Worm (Caenorhabditis elegans): ENCODE results near the gene B0432.1.

Gene B0432.1

DNA sequence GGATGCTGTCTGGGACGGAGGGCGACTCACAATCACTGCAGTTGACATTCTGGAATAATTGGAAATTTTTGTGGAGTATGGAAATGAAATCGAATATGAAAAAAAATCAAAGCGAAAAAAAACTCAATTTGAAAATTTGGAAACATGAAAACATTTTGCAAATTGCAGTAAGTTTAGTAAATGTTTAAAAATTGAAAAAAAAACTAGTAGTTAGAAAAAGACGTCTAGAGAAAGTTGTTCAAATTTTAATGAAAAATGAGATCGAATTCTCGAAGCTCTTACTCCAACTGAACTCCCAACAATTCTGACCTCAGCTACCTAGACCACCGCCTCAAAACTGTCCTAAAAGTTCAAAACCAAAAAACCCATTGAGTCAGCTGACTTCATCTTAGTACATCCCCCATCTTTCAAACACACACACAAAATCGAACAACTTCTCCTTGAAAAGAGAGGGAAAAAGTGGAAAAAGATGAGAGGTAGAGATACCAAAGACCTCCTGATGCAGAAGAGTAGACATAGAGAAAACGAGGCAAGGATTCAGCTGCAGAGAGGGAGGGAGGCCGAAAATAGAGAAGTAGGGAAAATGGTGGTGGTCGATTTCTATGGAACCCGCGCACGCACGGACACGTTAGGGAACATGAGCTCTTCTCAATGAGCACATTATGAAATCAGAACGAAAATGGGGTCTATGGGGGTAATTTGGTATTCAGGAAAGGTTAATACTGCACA lies 26.0 kb downstream of the B0432.1 start, which contains the start of gene K01A2.10 (continued):
- TF ChIP-seq nhr-19 (GFP tag; conservative IDR thresholded peaks at IDR 0.05) = no peak
- TF ChIP-seq isw-1 (GFP tag; IDR thresholded peaks at IDR 0.05) = no peak
- peak; percentile 63 for TF ChIP-seq nhr-20 (tag; optimal IDR thresholded peaks at IDR 0.05)
- peak; percentile 39 to 56 for TF ChIP-seq lin-35 (GFP tag; optimal IDR thresholded peaks at IDR 0.05)
- peak; percentile 94 for TF ChIP-seq blmp-1 (tag; optimal IDR thresholded peaks at IDR 0.05)
- peak in 1 of 6 experiments; percentile 65 for TF ChIP-seq elt-3 (tag; optimal IDR thresholded peaks at IDR 0.05)
- TF ChIP-seq hlh-4 (tag; optimal IDR thresholded peaks at IDR 0.05) = no peak
- no peak for TF ChIP-seq Y116A8C.19 (tag; optimal IDR thresholded peaks at IDR 0.05; ENCODE audit: borderline replicate concordance)
- peak; percentile 93 for TF ChIP-seq lin-14 (GFP tag; optimal IDR thresholded peaks at IDR 0.05)
- TF ChIP-seq fos-1 (tag; optimal IDR thresholded peaks at IDR 0.05) = peak; percentile 47
- TF ChIP-seq ceh-82 (tag; optimal IDR thresholded peaks at IDR 0.05) = peak; percentile 3 to 58 (median 17)
- TF ChIP-seq egl-27 (tag; optimal IDR thresholded peaks at IDR 0.05) = no peak
- TF ChIP-seq nhr-12 (tag; optimal IDR thresholded peaks at IDR 0.05) = no peak
- no peak for TF ChIP-seq pqm-1 (tag; optimal IDR thresholded peaks at IDR 0.05)

DNA sequence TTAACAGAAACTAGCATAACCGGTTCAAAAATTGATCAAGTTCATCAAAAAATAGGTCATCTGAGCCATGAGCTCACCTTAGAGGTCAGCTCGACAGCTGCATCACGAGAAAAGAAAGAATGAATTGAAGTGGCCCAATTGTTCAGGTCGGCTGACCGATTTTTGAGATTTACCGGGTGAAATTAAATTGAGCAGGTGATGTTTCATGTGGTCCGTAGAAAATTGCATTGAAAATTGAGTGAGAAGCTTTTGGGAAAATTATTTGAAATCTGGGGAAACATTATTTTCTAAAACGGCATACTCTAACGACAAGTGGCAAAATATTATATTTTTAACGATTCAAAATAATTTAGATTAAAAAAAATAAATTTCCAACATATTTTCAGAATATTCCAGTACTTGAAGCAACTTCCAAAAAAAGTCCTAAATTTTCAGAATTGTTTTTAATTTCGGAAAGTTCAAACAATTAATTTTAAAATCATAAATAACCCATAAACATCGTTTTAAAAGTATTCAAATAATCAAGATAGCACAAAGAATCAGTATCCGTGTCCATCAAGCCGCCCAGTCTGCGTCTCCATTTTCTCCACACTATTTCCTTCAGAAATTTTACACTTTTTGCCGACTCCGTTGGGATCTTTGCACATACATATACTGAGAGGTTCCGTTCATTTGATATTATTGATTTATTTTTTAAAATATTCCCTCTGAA lies 28.6 kb downstream of the B0432.1 start, which contains the start of gene sgcb-1:
Gene sgcb-1, plus strand, starts transcription at position 662 of the 712 bp plus-strand sequence.
- TF ChIP-seq efl-1 (optimal IDR thresholded peaks at IDR 0.05) (no peak), efl-1 (GFP tag; optimal IDR thresholded peaks at IDR 0.05 in 1 of 2) (peak in 1 of 2 experiments; percentile 86), zip-4 (GFP tag; optimal IDR thresholded peaks at IDR 0.05) (no peak), unc-130 (tag; optimal IDR thresholded peaks at IDR 0.05) (peak; percentile 1), nhr-71 (tag; optimal IDR thresholded peaks at IDR 0.05) (peak; percentile 28), lin-14 (GFP tag; optimal IDR thresholded peaks at IDR 0.05) (peak; percentile 20), rnt-1 (tag; optimal IDR thresholded peaks at IDR 0.05) (peak; percentile 50), aly-2 (tag; optimal IDR thresholded peaks at IDR 0.05) (no peak)

DNA sequence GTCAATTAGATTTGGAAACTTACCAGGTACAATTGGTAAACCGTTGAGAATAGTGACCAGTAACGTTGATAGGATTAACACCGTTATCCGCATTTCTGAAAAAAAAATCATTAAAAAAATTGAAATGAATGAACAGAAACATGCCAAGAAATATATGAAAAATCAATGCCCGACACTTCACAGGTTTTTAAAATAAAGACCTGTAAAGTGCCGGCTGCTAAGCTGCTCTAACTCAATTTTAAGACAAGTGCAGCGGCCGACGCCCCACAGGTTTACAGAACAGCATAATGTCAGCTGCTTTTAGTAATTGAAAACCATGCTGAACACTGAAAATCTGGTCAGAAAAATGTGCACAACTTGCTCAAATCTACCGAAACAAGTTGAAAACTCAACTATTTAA lies 35.2 kb downstream of the B0432.1 start, which contains the start of gene cbn-1:
Gene cbn-1, minus strand, starts transcription at position 101 of the 400 bp plus-strand sequence.
- TF ChIP-seq pqm-1 (tag; optimal IDR thresholded peaks at IDR 0.05) = no peak
- TF ChIP-seq zip-4 (GFP tag; optimal IDR thresholded peaks at IDR 0.05) = no peak
- no peak for TF ChIP-seq unc-62 (GFP tag; optimal IDR thresholded peaks at IDR 0.05)
- no peak for TF ChIP-seq nhr-85 (tag)
- TF ChIP-seq mdl-1 (tag; optimal IDR thresholded peaks at IDR 0.05) = no peak
- TF ChIP-seq nhr-90 (tag; optimal IDR thresholded peaks at IDR 0.05; ENCODE audit: poor library complexity) = no peak
- TF ChIP-seq nhr-71 (tag; optimal IDR thresholded peaks at IDR 0.05) = no peak
- TF ChIP-seq hlh-4 (tag; optimal IDR thresholded peaks at IDR 0.05) = no peak
- no peak for TF ChIP-seq vab-15 (tag; optimal IDR thresholded peaks at IDR 0.05)
- no peak for TF ChIP-seq ceh-88 (GFP tag; IDR thresholded peaks at IDR 0.05)
- TF ChIP-seq zag-1 (tag; optimal IDR thresholded peaks at IDR 0.05) = no peak
- no peak for TF ChIP-seq unc-130 (tag; optimal IDR thresholded peaks at IDR 0.05)
- no peak for TF ChIP-seq nhr-76 (tag; optimal IDR thresholded peaks at IDR 0.05)

DNA sequence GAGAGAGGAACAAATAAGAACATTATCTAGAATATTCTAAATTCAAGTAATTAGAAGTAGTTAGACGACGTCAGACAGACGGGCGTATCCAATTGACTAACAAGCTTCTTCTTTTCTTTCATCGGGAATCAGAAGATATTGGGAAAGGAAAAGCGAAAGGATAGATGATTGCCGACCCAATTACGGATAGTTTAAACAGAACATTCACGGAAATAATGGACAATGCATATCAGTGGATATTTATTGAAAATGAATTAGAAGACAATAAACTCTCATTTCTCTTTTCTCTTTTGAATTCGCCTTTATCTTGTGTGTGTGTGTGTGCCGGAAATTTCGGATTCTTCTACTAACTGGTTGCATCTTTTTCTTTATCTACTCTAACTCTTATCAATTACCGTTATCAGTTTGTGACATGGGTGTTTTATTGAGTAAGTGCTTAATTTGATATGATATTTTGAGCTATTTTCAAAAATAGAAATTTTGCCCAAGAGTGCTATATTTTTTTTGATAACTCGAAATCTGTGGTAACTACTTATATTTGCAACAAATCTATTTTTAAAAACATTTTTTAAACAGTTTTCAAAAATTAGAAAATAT lies 36.8 kb downstream of the B0432.1 start:
- no peak for TF ChIP-seq lir-3 (tag; optimal IDR thresholded peaks at IDR 0.05; ENCODE audit: poor library complexity)
- TF ChIP-seq pqm-1 (tag; optimal IDR thresholded peaks at IDR 0.05) = peak; percentile 38
- TF ChIP-seq elt-2 (tag; optimal IDR thresholded peaks at IDR 0.05) = peak; percentile 52
- no peak for TF ChIP-seq mdl-1 (tag; optimal IDR thresholded peaks at IDR 0.05)
- TF ChIP-seq nhr-71 (tag; optimal IDR thresholded peaks at IDR 0.05) = no peak
- no peak for TF ChIP-seq zag-1 (tag; optimal IDR thresholded peaks at IDR 0.05)
- TF ChIP-seq blmp-1 (tag; optimal IDR thresholded peaks at IDR 0.05) = peak; percentile 97
- TF ChIP-seq elt-3 (tag; optimal IDR thresholded peaks at IDR 0.05) = peak in 4 of 6 experiments; percentile 25 to 65 (median 51)

Data from whole organism, L1 larva.